Worm (Caenorhabditis elegans) whole organism, L4 larva: ENCODE data around the gene C34C6.10.

ENCODE experiments used
- ama-1 ChIP-seq: fragments of 150-350 bp; optimal IDR thresholded peaks from 2 replicates; lab custom pipeline; 2014; ENCODE audit warnings: inconsistent platforms, mixed read lengths
- ceh-20 ChIP-seq: fragments of 200-800 bp; sonication (Bioruptor generic); IDR thresholded peaks from 2 replicates; pipeline ENCODE4 v1.3.6; 2022; ENCODE audit warnings: missing genetic modification reagents, missing genetic modification characterization, missing compliant biosample characterization
- daf-12 ChIP-seq: fragments of 150-350 bp; optimal IDR thresholded peaks from 2 replicates; lab custom pipeline; 2014; ENCODE audit warnings: missing biosample characterization, missing genetic modification reagents, missing genetic modification characterization
- dpl-1 ChIP-seq: fragments of 150-350 bp; optimal IDR thresholded peaks from 2 replicates; lab custom pipeline; 2014; ENCODE audit warnings: missing biosample characterization, missing genetic modification reagents, missing genetic modification characterization
- egl-27 ChIP-seq: sonication (generic microtip); optimal IDR thresholded peaks from 3 replicates; lab custom pipeline; 2017; ENCODE audit warnings: missing biosample characterization, missing genetic modification reagents, missing genetic modification characterization
- fkh-10 ChIP-seq: fragments of 150-350 bp; optimal IDR thresholded peaks from 2 replicates; lab custom pipeline; 2014; ENCODE audit warnings: missing biosample characterization, missing genetic modification reagents, missing genetic modification characterization
- lir-3 ChIP-seq: sonication (generic microtip); optimal IDR thresholded peaks from 2 replicates; lab custom pipeline; 2016; ENCODE audit warnings: mild to moderate bottlenecking, missing genetic modification characterization, missing compliant biosample characterization
- mdt-29 ChIP-seq: fragments of 200-800 bp; sonication (Bioruptor generic); IDR thresholded peaks from 2 replicates; pipeline ENCODE4 v1.3.6; 2022; ENCODE audit warnings: missing genetic modification reagents, missing genetic modification characterization, missing compliant biosample characterization
- mep-1 ChIP-seq: fragments of 150-350 bp; sonication (generic microtip); optimal IDR thresholded peaks from 3 replicates; lab custom pipeline; 2014; ENCODE audit warnings: missing biosample characterization, missing genetic modification characterization
- pqm-1 ChIP-seq: sonication (generic microtip); optimal IDR thresholded peaks from 2 replicates; lab custom pipeline; 2017; ENCODE audit warnings: missing biosample characterization, missing genetic modification characterization
- unc-62 ChIP-seq, 3 experiments: fragments of 150-350 bp in 1 of 3; sonication (generic microtip); optimal IDR thresholded peaks in 2 of 3; peaks in 1 of 3; 1 replicate in 1 of 3; 2 replicates in 2 of 3; lab custom pipeline; 2014 to 2017; ENCODE audit warnings: missing biosample characterization in 3 of 3, missing genetic modification characterization in 3 of 3, missing genetic modification reagents in 3 of 3, missing genotype in 1 of 3
- zag-1 ChIP-seq: fragments of 150-350 bp; optimal IDR thresholded peaks from 2 replicates; lab custom pipeline; 2014; ENCODE audit warnings: missing biosample characterization, missing genetic modification characterization

ce11 chrII:8684824-8685223, 10.9 kb downstream of the C34C6.10 start, which contains the start of gene hgap-2:
- TF ChIP-seq pqm-1 (tag; lab: Kevin White, UChicago) (no peak), daf-12 (tag; lab: Kevin White, UChicago) (no peak), lir-3 (no peak), ama-1 (lab: Kevin White, UChicago) (no peak), mdt-29 (GFP tag; lab: Robert Waterston, UW) (no peak), unc-62 (GFP tag; optimal IDR thresholded peaks at IDR 0.05 in 1 of 2; lab: Kevin White, UChicago) (no peak), unc-62 (tag; optimal IDR thresholded peaks at IDR 0.05; lab: Kevin White, UChicago) (no peak), fkh-10 (GFP tag; lab: Kevin White, UChicago) (no peak), dpl-1 (GFP tag; lab: Kevin White, UChicago) (no peak), egl-27 (tag; lab: Kevin White, UChicago) (no peak), mep-1 (tag; lab: Kevin White, UChicago) (no peak), ceh-20 (GFP tag; lab: Robert Waterston, UW) (no peak), zag-1 (no peak)
